Fruit fly (Drosophila melanogaster) S2 (cell line): ENCODE data around the gene CG8927.
"Not testable (repeated sequence)": the region's sequence is repeated elsewhere in the genome, so short reads cannot be mapped to it uniquely, and the experiment has no call there.

Source experiments
- CG8478 ChIP-seq: fragments of >200 bp; optimal IDR thresholded peaks from 2 replicates; lab custom pipeline; 2018
- CTCF ChIP-seq, 2 experiments: fragments of >200 bp; optimal IDR thresholded peaks; 2 replicates each; lab custom pipeline; 2018

The CG8927 gene

DNA sequence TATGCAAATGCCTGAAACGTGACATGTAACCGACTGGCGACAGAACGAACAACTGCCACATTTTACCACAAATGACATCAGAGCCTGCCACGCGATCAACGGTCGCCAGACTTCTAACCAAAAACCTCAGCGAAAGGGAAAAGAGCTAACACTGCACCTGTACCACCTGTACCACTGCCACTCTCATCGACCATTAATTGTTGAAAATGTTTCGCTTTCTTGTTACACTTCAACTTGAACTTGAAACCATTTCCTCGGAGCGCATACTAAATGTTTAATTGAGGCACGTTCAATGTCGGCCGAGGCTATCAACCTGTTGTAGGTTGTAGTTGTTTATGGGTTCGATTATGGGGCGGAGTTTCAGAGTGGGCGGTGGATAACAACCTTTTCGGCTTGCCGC, 4.3 kb upstream of the CG8927 start:
- TF ChIP-seq CG8478 (no peak), CTCF (optimal IDR thresholded peaks at IDR 0.05; lab: Kevin White, UChicago) (no peak)

DNA sequence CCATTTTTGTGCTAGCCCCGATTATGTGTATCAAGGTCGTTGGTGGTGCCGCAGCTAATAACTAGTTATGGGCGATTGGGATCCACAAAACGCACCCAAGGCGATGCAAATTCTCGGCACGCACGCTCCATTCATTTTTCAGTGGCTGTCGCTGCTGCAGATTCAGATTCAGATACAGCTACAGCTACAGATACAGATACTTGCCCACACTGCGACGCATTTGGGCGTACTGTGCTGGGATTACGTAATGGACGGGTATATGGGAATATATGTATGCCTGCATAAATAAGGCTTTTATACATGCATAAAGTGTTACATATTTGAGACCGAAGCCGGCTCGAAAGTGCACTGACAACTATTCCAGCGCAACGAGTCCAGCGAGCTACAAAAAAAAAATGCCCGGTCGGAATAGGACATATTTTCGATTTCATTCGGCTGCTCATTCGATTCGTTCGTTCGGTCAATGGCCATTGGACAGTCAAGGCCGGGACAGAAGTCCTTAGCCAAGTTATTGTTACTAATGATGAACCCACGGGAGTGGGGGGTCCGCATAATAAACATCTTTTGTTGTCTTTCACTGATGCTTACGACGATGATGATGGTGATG, 1.6 kb downstream of the CG8927 start:
- TF ChIP-seq CTCF (optimal IDR thresholded peaks at IDR 0.05; lab: Kevin White, UChicago) (no peak), CG8478 (no peak)

DNA sequence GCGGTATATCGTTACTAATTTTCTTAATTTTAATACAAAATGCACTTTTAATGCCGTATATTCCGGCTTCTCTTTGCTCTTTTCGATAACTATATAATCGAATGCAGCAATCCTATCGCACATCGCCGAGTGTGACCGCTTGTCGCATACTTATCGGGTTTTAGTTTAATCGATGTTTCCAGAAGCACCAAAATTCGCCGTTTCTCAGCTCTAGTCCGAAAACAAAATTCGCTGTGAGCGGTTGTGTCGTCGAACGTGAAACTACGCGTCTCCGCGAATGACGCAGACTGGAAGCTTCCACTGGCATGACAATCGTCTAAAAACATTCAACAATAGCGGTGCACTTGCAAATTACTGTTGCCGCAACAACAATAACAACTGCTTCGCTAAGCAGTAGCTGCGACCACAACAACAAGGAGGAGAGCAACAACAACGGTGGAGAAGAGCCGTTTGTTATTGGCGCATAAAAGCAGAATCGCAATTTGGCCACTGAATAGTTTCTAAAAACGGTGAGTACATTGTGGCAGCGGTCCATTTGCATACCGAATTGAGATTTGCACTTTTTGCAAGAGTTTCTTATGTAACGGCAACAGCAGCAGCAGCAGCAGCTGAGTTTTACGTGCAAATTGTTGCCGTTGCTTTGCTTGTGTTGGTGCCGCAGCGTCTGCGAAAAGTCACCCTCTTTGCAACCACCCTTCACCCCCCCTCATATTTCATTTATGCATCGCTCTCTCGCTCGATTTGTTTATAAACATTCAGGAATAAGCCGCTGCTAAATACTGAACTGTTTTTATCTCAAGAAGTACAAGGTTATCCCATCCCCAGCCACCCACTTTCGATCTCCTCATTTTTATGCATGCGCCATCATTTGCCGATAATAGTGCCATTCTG, 6.2 kb downstream of the CG8927 start, which contains the start of gene sra:
TSS of gene sra (plus strand) at position 209 of the 891 bp plus-strand sequence.
- TF ChIP-seq CG8478 = no peak
- peak; percentile 8 to 42 for TF ChIP-seq CTCF (optimal IDR thresholded peaks at IDR 0.05; lab: Kevin White, UChicago)

DNA sequence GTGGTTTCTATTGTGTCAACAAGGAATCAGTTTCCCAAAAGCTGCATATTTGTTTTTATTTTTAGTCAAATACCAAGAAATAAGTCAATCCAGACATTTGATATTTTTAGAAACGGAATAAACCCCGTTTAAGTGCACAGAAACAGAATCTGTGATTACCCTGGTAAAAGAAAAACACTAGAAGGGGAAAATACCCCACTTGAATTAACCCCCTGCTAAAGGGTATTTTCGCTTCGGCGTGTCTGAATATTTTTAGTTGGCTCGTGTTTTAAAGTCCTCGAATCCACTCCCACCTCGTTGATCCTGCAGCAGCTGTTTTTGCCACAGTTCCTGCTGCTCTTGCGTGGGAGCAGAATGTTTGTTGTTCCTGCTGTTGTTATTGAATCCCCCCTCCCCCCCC, 6.9 kb downstream of the CG8927 start:
- TF ChIP-seq CTCF (optimal IDR thresholded peaks at IDR 0.05; lab: Kevin White, UChicago) (no peak), CG8478 (no peak)

DNA sequence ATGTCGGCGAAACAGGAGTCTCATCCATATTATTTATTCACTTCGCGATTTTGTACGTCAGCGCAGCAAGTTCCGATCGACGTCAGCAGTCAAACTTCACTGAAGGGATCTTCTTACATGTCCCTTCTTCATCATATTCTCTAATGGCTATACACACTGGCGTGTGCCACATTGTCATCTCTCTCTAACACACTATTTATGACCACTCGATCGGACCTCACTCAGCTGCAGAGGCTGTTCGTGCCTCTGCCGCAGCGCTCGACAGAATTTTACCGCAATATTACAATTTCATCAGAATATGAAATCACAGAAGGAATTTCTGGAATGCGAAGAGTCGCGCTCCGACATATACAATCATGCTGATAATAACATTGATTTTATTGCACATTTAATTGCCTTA, 8.6 kb downstream of the CG8927 start, which contains the start of gene Bin1:
TSS of gene Bin1 (minus strand) at position 101 of the 400 bp plus-strand sequence.
- TF ChIP-seq CG8478; CTCF (optimal IDR thresholded peaks at IDR 0.05; lab: Kevin White, UChicago): not testable (repeated sequence)

DNA sequence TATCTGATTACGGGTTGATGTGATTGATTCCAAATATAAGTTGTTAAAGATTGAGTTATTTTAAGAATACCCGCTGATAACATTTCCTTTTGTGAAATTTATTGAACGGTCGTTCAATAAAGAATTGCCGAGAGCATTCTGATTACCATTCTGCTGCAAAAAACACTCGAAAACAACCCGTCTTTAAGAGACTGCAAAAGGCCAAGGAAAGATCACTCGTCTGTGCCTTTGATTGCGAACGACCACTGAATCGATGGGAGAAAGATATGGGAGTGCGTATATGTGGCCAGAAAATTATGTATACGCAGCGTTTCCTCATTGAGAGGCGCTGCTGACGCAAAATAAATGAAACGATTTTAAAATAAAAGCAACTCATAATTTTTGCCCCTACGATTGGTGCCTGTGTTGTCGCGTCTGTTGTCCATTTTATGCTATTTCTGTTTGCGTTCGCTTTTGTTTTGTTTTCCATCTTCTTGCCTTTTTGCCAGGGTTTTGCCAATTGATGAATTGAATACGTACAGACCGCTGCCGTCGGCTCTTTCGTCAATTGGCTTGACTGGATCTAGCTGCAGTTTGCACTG, 9.5 kb downstream of the CG8927 start:
- no peak for TF ChIP-seq CG8478
- no peak for TF ChIP-seq CTCF (optimal IDR thresholded peaks at IDR 0.05; lab: Kevin White, UChicago)

DNA sequence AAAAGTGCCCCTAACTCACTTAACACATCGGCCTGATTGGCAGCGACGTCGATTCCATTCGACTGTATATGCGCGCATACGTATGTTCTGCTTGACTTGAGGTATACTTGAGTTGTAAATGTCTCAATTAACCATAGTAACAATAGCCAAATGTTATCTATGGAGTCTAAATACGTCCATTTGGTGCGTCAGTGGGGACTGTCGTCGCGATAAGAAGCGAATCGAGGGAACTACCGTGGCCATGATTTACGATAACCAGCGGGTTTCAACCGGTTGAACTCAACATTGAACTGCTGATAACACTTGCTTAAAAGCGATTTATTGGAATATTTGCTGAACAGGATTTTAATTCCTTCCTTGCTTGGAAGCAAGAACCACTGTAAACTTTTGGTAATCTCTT, 10.0 kb downstream of the CG8927 start:
- TF ChIP-seq CTCF (optimal IDR thresholded peaks at IDR 0.05; lab: Kevin White, UChicago) = no peak
- TF ChIP-seq CG8478 = no peak

DNA sequence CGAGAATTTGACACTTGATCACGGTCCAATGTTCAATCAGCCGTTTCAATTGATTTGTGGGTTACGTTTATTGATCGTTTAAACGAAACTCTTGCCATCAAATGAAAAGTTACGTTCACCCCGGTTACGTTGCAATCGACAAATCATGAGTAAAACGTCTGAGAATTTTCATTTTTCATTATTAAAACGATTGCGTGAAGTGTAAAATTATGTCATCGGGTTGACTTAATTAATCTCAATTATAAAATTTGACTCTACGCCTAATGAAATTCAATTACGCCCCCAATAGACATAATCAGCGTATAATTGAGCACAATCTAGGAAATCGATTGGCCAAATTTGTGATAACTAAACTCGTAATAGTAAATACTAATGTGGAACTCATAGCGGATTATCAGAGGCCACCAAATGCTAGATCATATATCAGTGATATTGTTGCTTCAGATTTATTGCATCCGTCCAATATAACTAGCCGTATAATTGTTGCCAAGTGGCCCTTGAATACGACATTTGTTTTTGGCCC, 19.7 kb downstream of the CG8927 start:
- TF ChIP-seq CG8478 = no peak
- no peak for TF ChIP-seq CTCF (optimal IDR thresholded peaks at IDR 0.05; lab: Kevin White, UChicago)

DNA sequence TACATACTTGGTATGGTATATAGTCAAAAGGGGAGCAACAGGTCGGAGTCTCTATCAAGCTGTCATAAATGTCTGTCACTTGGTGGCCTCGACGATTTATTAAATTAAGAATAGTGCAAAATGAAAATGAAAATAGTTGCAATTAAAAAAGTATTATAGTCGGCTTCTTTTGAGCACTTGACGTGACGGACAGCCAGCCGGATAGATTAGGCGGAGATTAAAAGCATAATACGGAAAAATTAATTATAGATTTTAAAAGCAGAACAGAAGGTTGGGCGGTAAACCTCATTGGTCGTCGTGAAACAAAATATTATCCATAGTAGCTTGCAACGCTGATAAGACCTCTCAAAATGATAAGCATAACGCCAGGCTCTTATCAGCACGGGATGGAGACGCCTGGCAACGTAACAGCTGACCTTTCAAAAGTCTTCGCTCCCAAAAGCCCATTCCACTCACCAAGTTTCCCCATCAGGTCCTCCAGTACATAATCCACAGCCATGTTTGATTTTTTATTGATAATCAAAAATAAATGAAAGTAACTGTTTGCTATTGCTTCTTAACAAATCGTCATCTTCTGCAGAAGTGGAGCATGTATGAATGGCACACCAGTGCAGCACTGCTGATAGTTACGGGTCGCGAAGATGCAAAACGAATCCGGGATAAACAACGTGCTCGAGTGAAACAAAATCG, 21.7 kb downstream of the CG8927 start:
- TF ChIP-seq CTCF (optimal IDR thresholded peaks at IDR 0.05; lab: Kevin White, UChicago) (no peak), CG8478 (no peak)

DNA sequence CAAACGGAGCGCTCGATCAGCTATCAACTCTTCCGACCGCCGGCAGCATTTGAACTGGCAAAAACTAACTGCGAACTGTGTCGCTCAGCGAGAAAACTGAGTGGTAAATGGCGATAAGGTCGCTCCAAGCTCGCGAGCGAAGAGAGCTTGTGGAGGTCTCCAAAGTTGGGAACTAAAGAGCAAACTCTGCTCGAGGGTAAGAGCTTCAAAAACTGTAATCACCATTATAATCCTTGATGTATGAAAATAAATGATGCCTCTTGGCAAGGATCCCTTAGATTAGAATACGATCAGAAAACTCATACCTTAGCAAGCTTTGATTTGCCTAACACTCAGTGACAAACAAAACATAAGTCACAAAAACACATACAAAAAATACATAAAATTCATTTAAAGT, 22.2 kb downstream of the CG8927 start, which contains the start of the genes CG6126 and CG31287:
TSS of gene CG6126 (minus strand) at position 59 of the 397 bp plus-strand sequence.
TSS of gene CG31287 (plus strand) at position 347 of the 397 bp plus-strand sequence.
- TF ChIP-seq CTCF (optimal IDR thresholded peaks at IDR 0.05; lab: Kevin White, UChicago) = no peak
- no peak for TF ChIP-seq CG8478

DNA sequence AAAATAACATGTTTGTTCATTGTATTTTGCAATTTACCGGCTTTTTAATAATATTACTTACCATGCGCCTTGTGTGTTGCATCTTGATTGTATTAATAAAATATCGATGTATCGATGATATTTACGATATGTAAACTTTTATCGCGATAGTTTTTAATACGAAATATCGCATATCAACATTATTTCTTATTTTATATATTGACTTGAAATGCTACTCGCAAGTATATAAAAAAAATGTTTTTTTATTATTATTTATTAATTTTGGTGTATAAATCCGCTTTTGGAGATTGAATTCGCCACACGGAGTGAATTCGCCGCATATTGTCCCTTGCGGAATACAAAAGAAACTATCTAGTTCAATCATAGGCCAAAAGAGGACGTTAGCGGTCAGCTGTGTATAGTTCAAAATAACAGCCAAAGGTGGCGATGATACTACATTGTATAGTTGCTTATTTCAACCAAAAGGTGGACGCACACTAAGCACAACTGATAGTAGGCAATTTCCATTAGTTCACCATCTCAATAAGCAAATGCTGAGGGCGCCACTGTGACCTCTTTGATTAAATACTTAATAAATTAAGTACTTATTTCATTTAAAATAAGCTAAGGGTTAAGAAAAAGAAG, 24.4 kb downstream of the CG8927 start, which contains the start of gene mtSSB:
TSS of gene mtSSB (minus strand) at position 96 of the 624 bp plus-strand sequence.
- TF ChIP-seq CG8478 (no peak), CTCF (optimal IDR thresholded peaks at IDR 0.05; lab: Kevin White, UChicago) (peak; percentile 99 to 100)

DNA sequence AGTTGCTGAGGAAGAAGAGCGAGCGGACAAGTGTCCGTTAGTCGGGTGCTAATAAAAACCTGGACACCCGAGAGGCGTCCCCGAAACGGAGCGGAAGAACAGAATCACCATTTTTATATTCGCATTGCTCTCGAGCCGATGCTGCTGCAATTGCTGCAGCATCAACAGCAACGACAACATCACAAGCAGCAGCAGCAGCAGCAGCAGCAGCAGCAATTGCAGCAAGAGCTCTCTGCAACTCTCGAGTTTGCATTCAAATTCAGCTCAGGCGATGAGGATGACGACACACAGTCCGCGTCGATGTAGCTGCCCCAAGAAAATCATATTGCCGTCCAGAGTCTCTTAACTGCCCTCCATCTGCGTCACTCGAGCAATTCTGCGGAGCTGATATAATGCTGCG, 25.3 kb downstream of the CG8927 start:
- TF ChIP-seq CG8478 (no peak), CTCF (optimal IDR thresholded peaks at IDR 0.05; lab: Kevin White, UChicago) (peak in 1 of 2 experiments; percentile 36)

DNA sequence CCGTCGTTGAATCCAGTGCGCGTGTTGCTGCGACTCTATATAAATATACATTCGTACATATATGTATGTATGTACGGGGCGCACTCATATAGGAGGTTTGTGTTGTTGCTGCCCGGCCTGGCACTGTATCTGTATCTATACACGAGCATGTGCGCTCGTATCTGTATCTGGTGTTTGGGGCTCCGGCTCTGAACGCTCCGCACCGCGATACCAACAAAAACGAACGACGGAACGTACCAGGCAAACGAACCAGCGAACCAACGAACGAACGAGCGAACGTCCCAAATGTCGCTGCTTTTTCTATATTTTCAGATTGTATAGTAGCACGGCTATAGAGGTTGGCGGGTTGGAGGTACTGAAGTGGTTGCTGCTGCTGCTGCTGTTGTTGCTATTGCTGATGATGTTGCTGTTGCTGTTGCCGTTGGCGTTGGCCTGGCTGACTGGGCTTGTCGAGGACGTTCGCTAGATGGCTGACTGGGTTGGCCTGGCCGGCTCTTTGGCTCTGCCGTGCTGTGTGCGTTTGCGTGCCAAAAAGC, 26.3 kb downstream of the CG8927 start:
- no peak for TF ChIP-seq CG8478
- TF ChIP-seq CTCF (optimal IDR thresholded peaks at IDR 0.05; lab: Kevin White, UChicago) = peak; percentile 26 to 33
